Fruit fly (Drosophila melanogaster) whole organism, pupa: ENCODE data around the gene Ogg1.

ENCODE experiments used
- CG10348 ChIP-seq: fragments of 200-800 bp; sonication (Bioruptor generic); IDR thresholded peaks from 2 replicates; pipeline ENCODE4 v1.3.6; 2022; ENCODE audit warnings: missing biosample characterization, missing genetic modification characterization
- CG12605 ChIP-seq: fragments of 200-800 bp; sonication (Bioruptor generic); IDR thresholded peaks from 2 replicates; pipeline ENCODE4 v1.3.6; 2022; ENCODE audit warnings: missing biosample characterization, missing genetic modification characterization
- CG13204 ChIP-seq: fragments of 200-800 bp; sonication (Bioruptor generic); optimal IDR thresholded peaks from 2 replicates; lab custom pipeline; 2018; ENCODE audit warnings: missing biosample characterization, mild to moderate bottlenecking, missing genetic modification characterization, moderate library complexity
- CG14655 ChIP-seq: fragments of 200-800 bp; sonication (Bioruptor generic); optimal IDR thresholded peaks from 3 replicates; lab custom pipeline; 2017; ENCODE audit warnings: mild to moderate bottlenecking, missing biosample characterization, missing genetic modification reagents, missing genetic modification characterization
- CG15710 ChIP-seq: fragments of 200-800 bp; sonication (Bioruptor generic); optimal IDR thresholded peaks from 2 replicates; lab custom pipeline; 2018; ENCODE audit warnings: missing biosample characterization, mild to moderate bottlenecking, missing genetic modification characterization, moderate library complexity
- CG17806 ChIP-seq: fragments of 200-800 bp; sonication (Bioruptor generic); optimal IDR thresholded peaks from 2 replicates; lab custom pipeline; 2018; ENCODE audit warnings: missing biosample characterization, mild to moderate bottlenecking, missing genetic modification characterization, moderate library complexity
- CG32121 ChIP-seq: fragments of 200-800 bp; sonication (Bioruptor generic); IDR thresholded peaks from 2 replicates; pipeline ENCODE4 v1.3.6; 2022; ENCODE audit warnings: missing biosample characterization, missing genetic modification characterization
- CG34367 ChIP-seq: fragments of 200-800 bp; sonication (Bioruptor generic); optimal IDR thresholded peaks from 2 replicates; lab custom pipeline; 2018; ENCODE audit warnings: missing biosample characterization, mild to moderate bottlenecking, missing genetic modification characterization
- CG4496 ChIP-seq: fragments of 200-800 bp; sonication (Bioruptor generic); IDR thresholded peaks from 3 replicates; pipeline ENCODE4 v1.3.6; 2022; ENCODE audit warnings: missing biosample characterization, missing genetic modification characterization
- CG8159 ChIP-seq: fragments of 200-800 bp; sonication (Bioruptor generic); optimal IDR thresholded peaks from 3 replicates; lab custom pipeline; 2018; ENCODE audit warnings: missing biosample characterization, mild to moderate bottlenecking, missing genetic modification characterization, moderate library complexity
- CG8301 ChIP-seq: fragments of 200-800 bp; sonication (Bioruptor generic); optimal IDR thresholded peaks from 2 replicates; lab custom pipeline; 2018; ENCODE audit warnings: missing biosample characterization, mild to moderate bottlenecking, missing genetic modification characterization
- CG9948 ChIP-seq: fragments of 200-800 bp; sonication (Bioruptor generic); optimal IDR thresholded peaks from 2 replicates; lab custom pipeline; 2018; ENCODE audit warnings: missing biosample characterization, mild to moderate bottlenecking, missing genetic modification characterization, moderate library complexity
- D1 ChIP-seq: fragments of 200-800 bp; sonication (Bioruptor generic); optimal IDR thresholded peaks from 2 replicates; lab custom pipeline; 2018; ENCODE audit warnings: missing biosample characterization, mild to moderate bottlenecking, missing genetic modification characterization, moderate library complexity
- EcR ChIP-seq: fragments of 200-800 bp; sonication (Bioruptor generic); optimal IDR thresholded peaks from 3 replicates; lab custom pipeline; 2019; ENCODE audit warnings: missing biosample characterization, missing genetic modification characterization, mild to moderate bottlenecking, moderate library complexity, missing genetic modification reagents
- Ets98B ChIP-seq: fragments of 200-800 bp; sonication (Bioruptor generic); IDR thresholded peaks from 2 replicates; pipeline ENCODE4 v1.3.6; 2022; ENCODE audit warnings: missing biosample characterization, missing genetic modification characterization
- Pif1A ChIP-seq: fragments of 200-800 bp; sonication (Bioruptor generic); optimal IDR thresholded peaks from 3 replicates; lab custom pipeline; 2016; ENCODE audit warnings: missing biosample characterization, missing genetic modification characterization
- Pif1B ChIP-seq: fragments of 200-800 bp; sonication (Bioruptor generic); optimal IDR thresholded peaks from 3 replicates; lab custom pipeline; 2016; ENCODE audit warnings: missing biosample characterization, missing genetic modification characterization
- Snoo ChIP-seq: fragments of 200-800 bp; sonication (Bioruptor generic); optimal IDR thresholded peaks from 3 replicates; lab custom pipeline; 2017; ENCODE audit warnings: missing biosample characterization, mild to moderate bottlenecking, missing genetic modification characterization, inconsistent platforms
- fd96Ca ChIP-seq: fragments of 200-800 bp; sonication (Bioruptor generic); IDR thresholded peaks from 3 replicates; pipeline ENCODE4 v1.3.6; 2022; ENCODE audit warnings: missing biosample characterization, missing genetic modification characterization
- gl ChIP-seq: fragments of 200-800 bp; sonication (Bioruptor generic); optimal IDR thresholded peaks from 2 replicates; lab custom pipeline; 2018; ENCODE audit warnings: missing biosample characterization, mild to moderate bottlenecking, missing genetic modification characterization
- rn ChIP-seq: fragments of 200-800 bp; sonication (Bioruptor generic); IDR thresholded peaks from 2 replicates; pipeline ENCODE4 v1.3.6; 2022; ENCODE audit warnings: missing biosample characterization, missing genetic modification characterization

Ogg1 gene

dm6 chrX:8724815-8725214 lies 34.7 kb downstream of the Ogg1 start:
- TF ChIP-seq CG13204 (GFP tag; lab: Kevin White, UChicago) (no peak), rn (GFP tag; lab: Robert Waterston, UW) (no peak), fd96Ca (GFP tag; lab: Robert Waterston, UW) (no peak), CG9948 (no peak), Pif1B (GFP tag; lab: Kevin White, UChicago) (no peak), CG4496 (no peak), CG17806 (tag; lab: Kevin White, UChicago) (no peak), EcR (GFP tag; lab: Kevin White, UChicago) (no peak), Pif1A (GFP tag; lab: Kevin White, UChicago) (no peak), CG34367 (tag; lab: Kevin White, UChicago) (no peak), Snoo (no peak), CG8301 (tag; lab: Kevin White, UChicago) (no peak), CG32121 (GFP tag; lab: Robert Waterston, UW) (no peak), CG15710 (tag; lab: Kevin White, UChicago) (no peak)

DNA sequence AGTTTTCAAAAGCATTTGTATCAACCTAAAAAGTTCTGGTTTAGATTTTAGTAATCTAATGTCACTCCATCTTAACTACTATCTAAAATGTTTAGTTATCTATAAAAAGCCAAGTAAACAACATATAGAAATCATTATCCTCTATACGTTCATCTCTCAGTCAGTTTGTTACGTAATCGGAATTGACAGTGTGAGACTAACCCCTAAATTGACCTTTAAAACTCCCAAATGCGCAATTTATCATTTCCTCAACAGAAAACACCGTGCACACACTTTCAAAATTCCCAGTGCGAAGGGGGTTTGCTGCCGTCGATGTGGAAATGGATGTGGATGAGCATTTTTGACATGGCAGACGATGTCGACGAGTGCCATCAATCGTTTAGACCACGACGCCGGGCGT lies 35.1 kb downstream of the Ogg1 start:
- TF ChIP-seq Pif1B (GFP tag; lab: Kevin White, UChicago) (no peak), gl (no peak), CG8159 (tag; lab: Kevin White, UChicago) (no peak), Pif1A (GFP tag; lab: Kevin White, UChicago) (no peak), EcR (GFP tag; lab: Kevin White, UChicago) (no peak), rn (GFP tag; lab: Robert Waterston, UW) (no peak), CG12605 (GFP tag; lab: Robert Waterston, UW) (no peak), CG34367 (tag; lab: Kevin White, UChicago) (no peak), CG13204 (GFP tag; lab: Kevin White, UChicago) (no peak), CG9948 (no peak), CG17806 (tag; lab: Kevin White, UChicago) (no peak), CG10348 (GFP tag; lab: Robert Waterston, UW) (no peak), Snoo (no peak), D1 (tag; lab: Kevin White, UChicago) (no peak), CG32121 (GFP tag; lab: Robert Waterston, UW) (no peak), Ets98B (GFP tag; lab: Robert Waterston, UW) (no peak), fd96Ca (GFP tag; lab: Robert Waterston, UW) (no peak)

dm6 chrX:8726816-8727215 lies 36.7 kb downstream of the Ogg1 start:
- no peak for TF ChIP-seq Ets98B (GFP tag; lab: Robert Waterston, UW)
- TF ChIP-seq Snoo, result no peak
- TF ChIP-seq CG12605 (GFP tag; lab: Robert Waterston, UW), result no peak
- no peak for TF ChIP-seq gl
- no peak for TF ChIP-seq CG14655 (GFP tag; lab: Kevin White, UChicago)
- TF ChIP-seq fd96Ca (GFP tag; lab: Robert Waterston, UW), result no peak
- TF ChIP-seq CG32121 (GFP tag; lab: Robert Waterston, UW), result no peak
- no peak for TF ChIP-seq CG34367 (tag; lab: Kevin White, UChicago)
- no peak for TF ChIP-seq CG8301 (tag; lab: Kevin White, UChicago)
- TF ChIP-seq CG4496, result no peak
- no peak for TF ChIP-seq CG17806 (tag; lab: Kevin White, UChicago)
- no peak for TF ChIP-seq CG13204 (GFP tag; lab: Kevin White, UChicago)
- no peak for TF ChIP-seq Pif1A (GFP tag; lab: Kevin White, UChicago)
- no peak for TF ChIP-seq CG8159 (tag; lab: Kevin White, UChicago)
- no peak for TF ChIP-seq CG10348 (GFP tag; lab: Robert Waterston, UW)
- no peak for TF ChIP-seq EcR (GFP tag; lab: Kevin White, UChicago)
- TF ChIP-seq Pif1B (GFP tag; lab: Kevin White, UChicago), result no peak
- TF ChIP-seq D1 (tag; lab: Kevin White, UChicago), result no peak
- TF ChIP-seq rn (GFP tag; lab: Robert Waterston, UW), result no peak

DNA sequence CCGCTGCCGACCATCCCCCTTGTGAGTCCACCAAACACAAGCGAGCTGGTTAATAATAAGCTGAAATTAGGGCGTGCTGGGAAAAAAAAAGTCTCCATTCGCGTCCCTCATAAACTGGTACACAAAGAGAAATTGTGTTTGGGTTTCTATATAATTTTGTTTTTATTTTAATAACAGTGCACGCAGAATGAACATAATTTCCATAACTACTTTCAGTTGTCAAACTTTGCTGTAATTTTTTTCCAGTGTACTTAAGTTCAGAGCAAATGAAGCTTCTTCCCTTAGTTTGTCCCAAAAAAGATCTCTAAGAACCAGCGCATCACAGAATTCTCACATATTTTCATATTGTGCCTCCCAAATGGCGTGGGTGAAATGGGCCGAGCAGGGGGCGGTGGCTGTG lies 37.9 kb downstream of the Ogg1 start:
- TF ChIP-seq CG12605 (GFP tag; lab: Robert Waterston, UW) (no peak), CG17806 (tag; lab: Kevin White, UChicago) (no peak), gl (no peak)

DNA sequence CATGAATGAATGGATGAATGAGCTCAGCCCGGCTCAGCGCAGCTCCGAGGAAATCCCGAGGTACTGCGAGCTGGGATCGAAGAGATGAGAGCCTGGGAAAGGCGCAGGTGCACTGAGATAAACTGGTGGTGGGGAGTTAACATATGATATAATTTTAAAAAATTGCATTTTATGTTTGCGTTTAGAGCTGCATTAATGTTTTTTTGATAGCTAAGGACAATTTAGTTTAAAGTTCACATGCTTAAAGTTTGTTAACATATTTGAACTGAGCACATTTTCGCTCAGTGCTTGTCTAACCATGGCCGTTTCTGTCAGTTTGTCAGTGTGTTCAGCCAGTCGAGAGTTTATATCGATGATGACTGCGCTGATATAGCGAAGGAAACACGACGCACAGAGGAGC lies 40.2 kb downstream of the Ogg1 start:
- TF ChIP-seq CG10348 (GFP tag; lab: Robert Waterston, UW), result no peak
- TF ChIP-seq rn (GFP tag; lab: Robert Waterston, UW), result no peak
- TF ChIP-seq Pif1B (GFP tag; lab: Kevin White, UChicago), result no peak
- TF ChIP-seq CG9948, result peak; percentile 67
- peak; percentile 66 for TF ChIP-seq CG4496
- TF ChIP-seq CG32121 (GFP tag; lab: Robert Waterston, UW), result no peak
- TF ChIP-seq Ets98B (GFP tag; lab: Robert Waterston, UW), result 0 out of 2 replicates have a peak, but pooled peaks have one; percentile 10
- peak; percentile 71 for TF ChIP-seq CG8159 (tag; lab: Kevin White, UChicago)
- peak; percentile 59 for TF ChIP-seq CG34367 (tag; lab: Kevin White, UChicago)
- TF ChIP-seq gl, result peak; percentile 24
- TF ChIP-seq D1 (tag; lab: Kevin White, UChicago), result no peak
- peak; percentile 64 for TF ChIP-seq CG14655 (GFP tag; lab: Kevin White, UChicago)
- TF ChIP-seq CG13204 (GFP tag; lab: Kevin White, UChicago), result no peak
- no peak for TF ChIP-seq EcR (GFP tag; lab: Kevin White, UChicago)
- TF ChIP-seq CG15710 (tag; lab: Kevin White, UChicago), result peak; percentile 69
- TF ChIP-seq CG17806 (tag; lab: Kevin White, UChicago), result peak; percentile 63
- peak; percentile 32 for TF ChIP-seq Snoo
- peak; percentile 53; the same call in 1 of the 3 replicates for TF ChIP-seq fd96Ca (GFP tag; lab: Robert Waterston, UW)
- peak; percentile 34 for TF ChIP-seq CG8301 (tag; lab: Kevin White, UChicago)
- TF ChIP-seq Pif1A (GFP tag; lab: Kevin White, UChicago), result peak; percentile 60
- TF ChIP-seq CG12605 (GFP tag; lab: Robert Waterston, UW), result 0 out of 2 replicates have a peak, but pooled peaks have one; percentile 37
- TF ChIP-seq, all 21 proteins: peak for 14
